Worm (Caenorhabditis elegans) whole organism, L1 larva: ENCODE results near the gene pdl-1.
"Not testable (repeated sequence)": the region's sequence is repeated elsewhere in the genome, so short reads cannot be mapped to it uniquely, and the experiment has no call there.

ENCODE experiments used
- C04F5.9 ChIP-seq: sonication (generic microtip); optimal IDR thresholded peaks from 2 replicates; lab custom pipeline; 2016; ENCODE audit warnings: missing genetic modification characterization, missing compliant biosample characterization
- aha-1 ChIP-seq: fragments of 150-350 bp; optimal IDR thresholded peaks from 2 replicates; lab custom pipeline; 2014; ENCODE audit warnings: missing biosample characterization, missing genetic modification characterization
- alr-1 ChIP-seq: fragments of 200-800 bp; sonication (Bioruptor generic); optimal IDR thresholded peaks from 2 replicates; lab custom pipeline; 2018; ENCODE audit warnings: borderline replicate concordance, mild to moderate bottlenecking, missing genetic modification characterization, missing compliant biosample characterization
- aly-2 ChIP-seq: fragments of 150-350 bp; optimal IDR thresholded peaks from 2 replicates; lab custom pipeline; 2014; ENCODE audit warnings: missing biosample characterization, missing genetic modification characterization
- ama-1 ChIP-seq: fragments of 150-350 bp; optimal IDR thresholded peaks from 2 replicates; lab custom pipeline; 2014
- blmp-1 ChIP-seq: fragments of 150-350 bp; optimal IDR thresholded peaks from 2 replicates; lab custom pipeline; 2014; ENCODE audit warnings: missing biosample characterization, missing genetic modification characterization
- ceh-8 ChIP-seq: fragments of 200-800 bp; sonication (Bioruptor generic); optimal IDR thresholded peaks from 2 replicates; lab custom pipeline; 2018; ENCODE audit warnings: mild to moderate bottlenecking, missing genetic modification characterization, moderate library complexity, missing compliant biosample characterization
- ceh-88 ChIP-seq: fragments of 200-800 bp; sonication (Bioruptor generic); IDR thresholded peaks from 2 replicates; pipeline ENCODE4 v1.3.6; 2022; ENCODE audit warnings: missing genetic modification characterization, missing compliant biosample characterization
- dsc-1 ChIP-seq: sonication (generic microtip); optimal IDR thresholded peaks from 2 replicates; lab custom pipeline; 2016; ENCODE audit warnings: mild to moderate bottlenecking, missing genetic modification characterization, missing compliant biosample characterization
- efl-1 ChIP-seq, 4 experiments: fragments of 150-350 bp; optimal IDR thresholded peaks in 3 of 4; peaks in 1 of 4; 1 replicate in 1 of 4; 2 replicates in 3 of 4; lab custom pipeline; 2014; ENCODE audit warnings: missing biosample characterization in 2 of 4, missing genetic modification characterization in 2 of 4, missing genetic modification reagents in 2 of 4
- efl-3 ChIP-seq: fragments of 200-800 bp; sonication (Bioruptor generic); optimal IDR thresholded peaks from 2 replicates; lab custom pipeline; 2018; ENCODE audit warnings: mild to moderate bottlenecking, missing genetic modification characterization, missing compliant biosample characterization
- egl-27 ChIP-seq, 2 experiments: fragments of 150-350 bp in 1 of 2; sonication (generic microtip); optimal IDR thresholded peaks; 3 replicates each; lab custom pipeline; 2017 to 2018; ENCODE audit warnings: missing biosample characterization in 2 of 2, missing genetic modification characterization in 2 of 2, missing genetic modification reagents in 2 of 2
- elt-3 ChIP-seq, 6 experiments: fragments of 150-350 bp in 1 of 6; sonication (generic microtip); optimal IDR thresholded peaks; 2 replicates each; lab custom pipeline; 2017 to 2018; ENCODE audit warnings: missing biosample characterization in 6 of 6, missing genetic modification characterization in 6 of 6, inconsistent platforms in 1 of 6
- ets-5 ChIP-seq: fragments of 200-800 bp; sonication (Bioruptor generic); IDR thresholded peaks from 2 replicates; pipeline ENCODE4 v1.3.6; 2022; ENCODE audit warnings: missing genetic modification characterization, missing compliant biosample characterization
- fkh-10 ChIP-seq: sonication (generic microtip); optimal IDR thresholded peaks from 2 replicates; lab custom pipeline; 2017; ENCODE audit warnings: missing biosample characterization, missing genetic modification reagents, missing genetic modification characterization
- grh-1 ChIP-seq: fragments of 200-800 bp; sonication (Bioruptor generic); IDR thresholded peaks from 2 replicates; pipeline ENCODE4 v1.3.6; 2022; ENCODE audit warnings: missing genetic modification reagents, missing genetic modification characterization, missing compliant biosample characterization
- hpl-2 ChIP-seq: fragments of 150-350 bp; optimal IDR thresholded peaks from 2 replicates; lab custom pipeline; 2014; ENCODE audit warnings: missing biosample characterization, missing genetic modification reagents, missing genetic modification characterization
- irx-1 ChIP-seq: sonication (generic microtip); optimal IDR thresholded peaks from 2 replicates; lab custom pipeline; 2016; ENCODE audit warnings: missing genetic modification characterization, missing compliant biosample characterization
- isw-1 ChIP-seq: fragments of 200-800 bp; sonication (Bioruptor generic); IDR thresholded peaks from 2 replicates; pipeline ENCODE4 v1.3.6; 2022; ENCODE audit warnings: missing genetic modification characterization, missing compliant biosample characterization
- lin-13 ChIP-seq: fragments of 150-350 bp; optimal IDR thresholded peaks from 2 replicates; lab custom pipeline; 2014; ENCODE audit warnings: missing biosample characterization, missing genetic modification reagents, missing genetic modification characterization
- lin-14 ChIP-seq: fragments of 200-800 bp; sonication (Bioruptor generic); optimal IDR thresholded peaks from 2 replicates; lab custom pipeline; 2018; ENCODE audit warnings: mild to moderate bottlenecking, missing genetic modification characterization, moderate library complexity, missing compliant biosample characterization
- lin-39 ChIP-seq: fragments of 150-350 bp; optimal IDR thresholded peaks from 2 replicates; lab custom pipeline; 2014; ENCODE audit warnings: missing biosample characterization, missing genetic modification reagents, missing genetic modification characterization
- lir-3 ChIP-seq: sonication (generic microtip); optimal IDR thresholded peaks from 2 replicates; lab custom pipeline; 2016; ENCODE audit warnings: mild to moderate bottlenecking, missing genetic modification characterization, moderate library complexity, missing compliant biosample characterization; ENCODE audit not compliant: poor library complexity
- mdl-1 ChIP-seq, 2 experiments: fragments of 150-350 bp; optimal IDR thresholded peaks; 2 replicates each; lab custom pipeline; 2014 to 2017; ENCODE audit warnings: missing biosample characterization in 2 of 2, missing genetic modification characterization in 2 of 2, inconsistent platforms in 1 of 2
- mef-2 ChIP-seq: fragments of 150-350 bp; optimal IDR thresholded peaks from 2 replicates; lab custom pipeline; 2014; ENCODE audit warnings: missing biosample characterization, missing genetic modification characterization
- nhr-12 ChIP-seq: sonication (generic microtip); optimal IDR thresholded peaks from 2 replicates; lab custom pipeline; 2017; ENCODE audit warnings: missing biosample characterization, missing genetic modification characterization
- nhr-19 ChIP-seq: fragments of 200-800 bp; sonication (Bioruptor generic); conservative IDR thresholded peaks from 2 replicates; pipeline ENCODE4 v1.3.6; 2022; ENCODE audit warnings: missing genetic modification characterization, missing compliant biosample characterization
- nhr-28 ChIP-seq: fragments of 150-350 bp; optimal IDR thresholded peaks from 2 replicates; lab custom pipeline; 2014; ENCODE audit warnings: missing biosample characterization, missing genetic modification characterization
- nhr-47 ChIP-seq: sonication (generic microtip); optimal IDR thresholded peaks from 2 replicates; lab custom pipeline; 2016; ENCODE audit warnings: mild to moderate bottlenecking, missing genetic modification characterization, moderate library complexity, missing compliant biosample characterization
- nhr-71 ChIP-seq: sonication (generic microtip); optimal IDR thresholded peaks from 2 replicates; lab custom pipeline; 2016; ENCODE audit warnings: mild to moderate bottlenecking, missing genetic modification characterization, moderate library complexity, missing compliant biosample characterization
- nhr-77 ChIP-seq: fragments of 150-350 bp; optimal IDR thresholded peaks from 2 replicates; lab custom pipeline; 2014; ENCODE audit warnings: missing biosample characterization, missing genetic modification characterization
- nhr-84 ChIP-seq: sonication (generic microtip); optimal IDR thresholded peaks from 2 replicates; lab custom pipeline; 2017; ENCODE audit warnings: missing biosample characterization, missing genetic modification characterization
- nhr-85 ChIP-seq: sonication (generic microtip); peaks from one replicate; lab custom pipeline; 2016; ENCODE audit warnings: missing genetic modification characterization, inconsistent platforms, missing compliant biosample characterization
- nhr-90 ChIP-seq: sonication (generic microtip); optimal IDR thresholded peaks from 2 replicates; lab custom pipeline; 2016; ENCODE audit warnings: mild to moderate bottlenecking, missing genetic modification characterization, missing compliant biosample characterization; ENCODE audit not compliant: poor library complexity
- pax-3 ChIP-seq: fragments of 200-800 bp; sonication (Bioruptor generic); optimal IDR thresholded peaks from 2 replicates; lab custom pipeline; 2018; ENCODE audit warnings: mild to moderate bottlenecking, missing genetic modification characterization, moderate library complexity, missing compliant biosample characterization
- snpc-4 ChIP-seq: fragments of 150-350 bp; optimal IDR thresholded peaks from 2 replicates; lab custom pipeline; 2014; ENCODE audit warnings: missing biosample characterization, missing genetic modification characterization
- sup-37 ChIP-seq: fragments of 200-800 bp; sonication (Bioruptor generic); optimal IDR thresholded peaks from 2 replicates; lab custom pipeline; 2018; ENCODE audit warnings: mild to moderate bottlenecking, missing genetic modification characterization, missing compliant biosample characterization
- swsn-7 ChIP-seq: sonication (generic microtip); optimal IDR thresholded peaks from 2 replicates; lab custom pipeline; 2016; ENCODE audit warnings: missing genetic modification characterization, missing compliant biosample characterization
- tbx-2 ChIP-seq: sonication (generic microtip); optimal IDR thresholded peaks from 2 replicates; lab custom pipeline; 2016; ENCODE audit warnings: missing genetic modification characterization, missing compliant biosample characterization
- unc-86 ChIP-seq: sonication (generic microtip); optimal IDR thresholded peaks from 2 replicates; lab custom pipeline; 2016; ENCODE audit warnings: missing genetic modification characterization, missing compliant biosample characterization
- vab-15 ChIP-seq: sonication (generic microtip); optimal IDR thresholded peaks from 2 replicates; lab custom pipeline; 2017; ENCODE audit warnings: missing genotype, mild to moderate bottlenecking, missing genetic modification characterization, missing compliant biosample characterization
- zag-1 ChIP-seq: fragments of 150-350 bp; optimal IDR thresholded peaks from 2 replicates; lab custom pipeline; 2014; ENCODE audit warnings: missing biosample characterization, missing genetic modification characterization
- zip-4 ChIP-seq: fragments of 200-800 bp; sonication (Bioruptor generic); optimal IDR thresholded peaks from 2 replicates; lab custom pipeline; 2018; ENCODE audit warnings: mild to moderate bottlenecking, missing genetic modification characterization, moderate library complexity, missing compliant biosample characterization
- ztf-4 ChIP-seq: fragments of 150-350 bp; optimal IDR thresholded peaks from 2 replicates; lab custom pipeline; 2014; ENCODE audit warnings: missing biosample characterization, missing genetic modification characterization

pdl-1 gene

DNA sequence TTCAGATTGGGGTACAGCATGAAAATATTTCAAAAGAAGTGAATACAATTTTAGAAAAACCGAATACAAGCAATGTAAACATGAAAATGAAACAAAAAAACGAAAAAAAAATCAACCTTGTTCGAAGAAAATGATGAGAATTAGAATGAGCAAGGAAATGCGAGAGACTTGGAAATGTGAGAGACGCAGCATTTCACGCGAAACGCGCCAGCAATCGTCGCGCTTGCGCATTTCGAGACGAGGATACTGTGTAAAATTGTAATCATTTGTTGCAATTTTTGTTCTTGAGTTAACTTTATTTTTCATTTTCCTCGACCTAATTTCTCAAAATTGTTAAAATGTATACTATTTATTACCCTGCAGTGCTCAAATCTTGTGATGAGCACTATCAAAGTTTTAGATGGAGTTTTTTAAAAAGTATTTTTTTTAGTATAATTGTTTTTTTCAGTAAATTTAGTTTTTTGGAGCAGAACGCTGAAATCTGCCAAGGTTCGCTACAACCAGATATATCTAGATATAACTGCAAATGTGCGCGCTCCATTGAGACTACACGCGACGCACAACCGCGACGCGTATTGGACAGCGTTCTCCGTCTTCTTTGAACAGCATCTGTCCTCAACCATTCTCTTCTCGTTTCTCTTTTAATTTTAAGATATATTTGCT lies 31.5 kb upstream of the pdl-1 start, which contains the start of gene fust-1 (continued):
- TF ChIP-seq lin-13 (GFP tag; lab: Kevin White, UChicago), result peak; percentile 94
- TF ChIP-seq ceh-88 (GFP tag; lab: Robert Waterston, UW), result peak; percentile 81
- TF ChIP-seq mdl-1 (tag; optimal IDR thresholded peaks at IDR 0.05; lab: Kevin White, UChicago), result peak in 1 of 2 experiments; percentile 88
- TF ChIP-seq efl-1 (optimal IDR thresholded peaks at IDR 0.05; lab: Kevin White, UChicago), result peak; percentile 94 to 96
- TF ChIP-seq efl-1 (GFP tag; optimal IDR thresholded peaks at IDR 0.05 in 1 of 2; lab: Kevin White, UChicago), result peak; percentile 86 to 99
- peak; percentile 97 for TF ChIP-seq isw-1 (GFP tag; lab: Robert Waterston, UW)
- TF ChIP-seq nhr-85 (tag; lab: Kevin White, UChicago), result peak; percentile 99
- peak; percentile 75 for TF ChIP-seq mef-2
- TF ChIP-seq C04F5.9, result peak; percentile 93
- no peak for TF ChIP-seq nhr-12 (tag; lab: Kevin White, UChicago)
- peak; percentile 98 for TF ChIP-seq nhr-47 (tag; lab: Kevin White, UChicago)
- peak; percentile 98 for TF ChIP-seq swsn-7
- TF ChIP-seq vab-15, result peak; percentile 72
- no peak for TF ChIP-seq alr-1 (tag; lab: Kevin White, UChicago)
- peak; percentile 97 for TF ChIP-seq grh-1

DNA sequence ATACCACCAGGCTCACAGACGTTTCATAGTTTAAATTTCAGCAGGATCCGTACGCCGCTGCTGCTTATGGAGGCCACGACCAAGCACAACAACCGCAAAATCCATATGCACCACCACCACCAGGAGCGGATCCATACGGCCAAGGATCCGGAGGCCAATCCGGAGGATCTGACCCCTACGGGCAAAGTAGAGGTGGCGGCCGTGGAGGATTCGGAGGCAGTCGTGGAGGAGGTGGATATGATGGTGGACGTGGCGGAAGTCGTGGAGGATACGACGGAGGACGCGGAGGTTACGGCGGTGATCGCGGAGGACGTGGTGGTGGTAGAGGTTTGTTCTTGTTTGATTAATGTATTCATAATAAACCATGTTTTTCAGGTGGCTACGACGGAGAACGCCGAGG lies 30.5 kb upstream of the pdl-1 start:
- TF ChIP-seq efl-1 (optimal IDR thresholded peaks at IDR 0.05; lab: Kevin White, UChicago), result not testable (repeated sequence)
- peak in 1 of 2 experiments; percentile 50 for TF ChIP-seq efl-1 (GFP tag; optimal IDR thresholded peaks at IDR 0.05 in 1 of 2; lab: Kevin White, UChicago)

DNA sequence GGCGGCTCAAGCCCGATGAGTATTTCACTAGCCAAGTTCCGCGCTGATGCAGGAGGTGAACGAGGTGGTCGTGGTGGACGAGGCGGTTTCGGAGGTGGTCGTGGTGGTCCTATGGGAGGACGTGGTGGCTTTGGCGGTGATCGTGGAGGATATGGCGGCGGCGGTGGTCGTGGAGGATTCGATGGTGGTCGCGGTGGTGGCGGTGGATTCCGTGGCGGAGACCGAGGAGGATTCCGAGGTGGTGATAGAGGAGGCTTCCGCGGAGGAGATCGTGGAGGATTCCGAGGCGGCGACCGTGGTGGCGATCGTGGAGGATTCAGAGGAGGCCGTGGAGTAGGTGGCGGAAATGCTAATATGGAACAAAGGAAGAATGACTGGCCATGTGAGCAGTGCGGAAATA lies 28.9 kb upstream of the pdl-1 start:
- no peak for TF ChIP-seq nhr-77 (tag; lab: Kevin White, UChicago)
- TF ChIP-seq dsc-1 (tag; lab: Kevin White, UChicago), result no peak
- TF ChIP-seq ceh-8, result peak; percentile 19
- TF ChIP-seq efl-1 (optimal IDR thresholded peaks at IDR 0.05; lab: Kevin White, UChicago), result no peak
- TF ChIP-seq efl-1 (GFP tag; optimal IDR thresholded peaks at IDR 0.05 in 1 of 2; lab: Kevin White, UChicago), result peak in 1 of 2 experiments; percentile 28
- TF ChIP-seq nhr-28 (tag; lab: Kevin White, UChicago), result no peak
- TF ChIP-seq nhr-19 (GFP tag; lab: Robert Waterston, UW), result no peak

DNA sequence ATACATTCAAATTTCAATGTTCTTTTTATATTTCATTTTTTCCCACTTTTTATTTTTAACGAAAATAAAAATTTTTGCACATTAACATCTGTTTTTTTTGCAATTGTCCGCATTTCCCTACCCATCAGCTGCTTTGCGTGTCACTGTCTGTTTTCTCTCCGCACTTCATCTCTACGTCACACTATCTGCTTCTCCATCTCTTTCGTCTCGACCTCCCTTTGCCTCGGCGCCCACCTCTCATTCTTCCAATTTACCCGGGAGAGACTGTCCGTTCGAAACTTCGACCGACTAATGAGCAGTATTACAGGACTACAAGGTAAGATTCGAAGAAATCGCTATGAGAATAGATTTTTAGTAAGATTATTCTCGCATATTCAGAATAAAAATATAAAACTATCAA lies 28.2 kb upstream of the pdl-1 start, which contains the start of gene C27H5.2:
Gene C27H5.2, plus strand, starts transcription at position 190 of the 400 bp plus-strand sequence.
- TF ChIP-seq zip-4 (GFP tag; lab: Kevin White, UChicago), result no peak
- no peak for TF ChIP-seq hpl-2 (GFP tag; lab: Kevin White, UChicago)
- no peak for TF ChIP-seq efl-3
- TF ChIP-seq nhr-12 (tag; lab: Kevin White, UChicago), result no peak
- peak; percentile 26 for TF ChIP-seq ama-1
- no peak for TF ChIP-seq fkh-10
- TF ChIP-seq ceh-8, result no peak
- no peak for TF ChIP-seq tbx-2
- TF ChIP-seq nhr-90 (tag; lab: Kevin White, UChicago), result no peak
- TF ChIP-seq unc-86 (tag; lab: Kevin White, UChicago), result no peak
- no peak for TF ChIP-seq nhr-84 (tag; lab: Kevin White, UChicago)
- TF ChIP-seq egl-27 (tag; optimal IDR thresholded peaks at IDR 0.05; lab: Kevin White, UChicago), result no peak
- TF ChIP-seq irx-1, result no peak
- no peak for TF ChIP-seq nhr-47 (tag; lab: Kevin White, UChicago)
- no peak for TF ChIP-seq grh-1
- no peak for TF ChIP-seq pax-3 (tag; lab: Kevin White, UChicago)
- peak; percentile 42 for TF ChIP-seq lin-14 (GFP tag; lab: Kevin White, UChicago)
- TF ChIP-seq nhr-85 (tag; lab: Kevin White, UChicago), result peak; percentile 20
- no peak for TF ChIP-seq dsc-1 (tag; lab: Kevin White, UChicago)
- no peak for TF ChIP-seq ztf-4 (tag; lab: Kevin White, UChicago)
- no peak for TF ChIP-seq C04F5.9
- TF ChIP-seq lir-3 (tag; lab: Kevin White, UChicago), result no peak
- TF ChIP-seq nhr-71 (tag; lab: Kevin White, UChicago), result peak; percentile 13
- no peak for TF ChIP-seq zag-1 (tag; lab: Kevin White, UChicago)
- no peak for TF ChIP-seq mef-2
- TF ChIP-seq aha-1 (tag; lab: Kevin White, UChicago), result no peak
- TF ChIP-seq sup-37 (GFP tag; lab: Kevin White, UChicago), result no peak
- no peak for TF ChIP-seq ets-5 (GFP tag; lab: Robert Waterston, UW)
- peak; percentile 33 for TF ChIP-seq blmp-1 (tag; lab: Kevin White, UChicago)
- TF ChIP-seq snpc-4 (tag; lab: Kevin White, UChicago), result no peak
- no peak for TF ChIP-seq lin-39 (tag; lab: Kevin White, UChicago)
- TF ChIP-seq aly-2, result no peak
- TF ChIP-seq elt-3 (tag; optimal IDR thresholded peaks at IDR 0.05; lab: Kevin White, UChicago), result no peak
